Worm (Caenorhabditis elegans): ENCODE measurements around the gene lido-13.

The lido-13 gene

DNA sequence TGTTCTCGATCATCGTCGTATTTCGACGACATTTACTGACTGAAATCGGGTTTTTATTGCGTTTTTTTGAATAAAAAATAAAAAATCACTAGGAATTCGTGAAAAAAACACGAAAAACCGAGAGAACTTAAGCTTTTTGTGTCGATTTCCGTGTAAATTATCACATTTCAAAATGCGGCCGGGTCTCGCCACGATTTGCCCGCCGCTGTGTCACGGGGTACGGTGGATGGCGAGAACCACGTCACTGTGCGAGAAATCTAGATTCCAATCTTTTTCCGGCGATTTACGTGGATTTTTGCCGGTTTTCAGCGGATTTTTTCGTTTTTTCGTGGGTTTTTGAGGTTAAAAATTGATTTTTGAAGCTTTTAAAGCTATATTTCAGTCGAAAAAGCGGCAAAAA is 22.8 kb upstream of the lido-13 start, which contains the start of gene Y25C1A.8 (continued):
- TF ChIP-seq nhr-237 (tag; optimal IDR thresholded peaks at IDR 0.05) = no peak
- peak; percentile 62 for TF ChIP-seq fkh-10 (GFP tag; optimal IDR thresholded peaks at IDR 0.05)
- TF ChIP-seq nhr-12 (tag; optimal IDR thresholded peaks at IDR 0.05) = no peak
- no peak for TF ChIP-seq zag-1 (tag; optimal IDR thresholded peaks at IDR 0.05)

DNA sequence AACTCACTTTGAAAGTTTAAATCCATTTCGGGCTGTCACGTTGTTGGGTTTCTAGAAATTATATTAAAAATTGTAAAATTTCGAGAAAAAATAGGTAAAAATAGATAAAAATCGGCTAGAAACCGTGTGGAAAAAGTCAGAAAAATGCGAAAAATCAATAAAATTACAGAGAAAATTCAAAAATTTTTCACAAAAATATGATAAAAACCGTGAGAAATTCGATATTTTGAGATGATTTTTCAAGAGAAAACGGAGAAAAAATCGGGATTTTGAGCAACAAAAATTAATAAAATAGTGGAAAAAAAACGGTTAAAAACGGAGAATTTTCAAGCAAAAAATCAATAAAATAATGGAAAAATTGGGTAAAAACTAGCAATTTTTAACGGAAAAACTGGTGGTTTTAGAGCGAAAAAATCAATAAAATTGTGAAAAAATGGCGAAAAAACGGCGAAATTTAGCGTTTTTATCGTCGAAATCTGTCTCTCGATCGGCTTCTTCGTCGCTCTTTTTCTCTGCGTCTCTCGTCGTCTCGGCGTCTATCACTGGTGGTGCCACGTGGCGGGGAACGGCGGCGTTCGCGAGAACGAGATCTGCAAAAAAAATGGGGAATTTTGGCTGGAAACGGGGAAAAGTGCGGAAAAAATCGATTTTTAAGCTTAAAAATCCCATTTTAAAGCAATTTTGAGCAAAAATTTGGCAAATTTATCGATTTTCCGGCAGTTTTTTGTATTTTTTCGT is 17.1 kb upstream of the lido-13 start, which contains the start of gene Y25C1A.7:
TSS of gene Y25C1A.7 (minus strand) at position 51 of the 738 bp plus-strand sequence.
- TF ChIP-seq ceh-28 (tag; optimal IDR thresholded peaks at IDR 0.05) (peak; percentile 34), pha-4 (tag; optimal IDR thresholded peaks at IDR 0.05) (no peak)

DNA sequence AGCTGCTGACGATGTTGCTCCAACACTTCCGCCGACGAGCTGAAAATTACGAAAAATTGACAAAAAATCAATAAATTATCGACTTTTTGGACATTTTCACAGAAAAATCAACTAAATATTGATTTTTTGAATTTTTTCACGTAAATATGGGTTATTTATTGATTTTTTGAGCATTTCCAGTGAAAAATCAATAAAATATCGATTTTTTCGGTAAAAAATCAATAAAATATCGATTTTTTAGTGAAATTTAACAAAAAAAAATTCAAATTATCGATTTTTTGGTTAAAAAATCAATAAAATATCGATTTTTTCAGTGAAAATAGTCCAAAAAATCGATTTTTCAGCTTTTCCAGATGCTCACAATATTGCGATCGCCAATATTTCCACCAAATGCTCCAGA is 16.1 kb upstream of the lido-13 start:
- TF ChIP-seq ceh-28 (tag; optimal IDR thresholded peaks at IDR 0.05) (peak; percentile 97), mml-1 (tag; optimal IDR thresholded peaks at IDR 0.05) (no peak)

DNA sequence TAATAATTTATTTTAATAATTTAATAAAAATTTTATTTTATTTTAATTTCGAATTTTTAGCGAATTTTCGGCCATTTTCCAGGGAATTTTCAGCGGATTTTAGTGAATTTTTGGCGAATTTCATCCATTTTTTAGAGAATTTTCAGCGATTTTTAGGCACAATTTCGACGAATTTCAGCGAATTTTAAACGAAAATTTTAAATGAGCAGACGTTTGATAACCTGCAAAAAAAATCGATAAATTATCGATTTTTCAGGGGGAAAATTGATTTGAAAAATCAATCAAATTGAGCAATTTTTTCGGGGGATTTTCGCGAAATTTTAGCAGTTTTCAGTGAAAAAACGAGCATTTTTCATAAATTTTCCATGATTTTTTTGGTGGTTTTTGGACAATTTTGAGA is 14.5 kb upstream of the lido-13 start:
- TF ChIP-seq daf-12 (tag; optimal IDR thresholded peaks at IDR 0.05) = no peak
- peak; percentile 74 for TF ChIP-seq ceh-28 (tag; optimal IDR thresholded peaks at IDR 0.05)
- no peak for TF ChIP-seq nhr-43 (tag; optimal IDR thresholded peaks at IDR 0.05; ENCODE audit: poor library complexity, severe bottlenecking)
- TF ChIP-seq lin-15B (tag; optimal IDR thresholded peaks at IDR 0.05) = no peak

DNA sequence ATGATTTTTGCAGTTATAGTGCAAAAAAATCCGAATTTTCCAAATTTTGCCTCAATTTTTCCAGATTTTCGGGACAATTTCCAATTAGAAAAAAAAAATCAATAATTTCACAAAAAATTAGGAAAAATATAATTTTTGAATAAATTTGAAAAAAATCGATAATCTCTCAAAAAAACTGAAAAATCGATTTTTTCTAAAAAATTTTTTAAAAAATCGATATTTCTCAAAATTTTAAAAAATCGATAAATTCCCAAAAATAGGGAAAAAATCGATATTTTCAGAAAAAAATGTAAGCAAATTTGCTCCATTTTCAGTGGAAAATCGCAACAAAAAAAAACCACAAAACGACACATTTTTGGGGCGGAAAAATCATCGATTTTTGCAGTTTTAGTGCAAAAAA is 13.8 kb upstream of the lido-13 start:
- TF ChIP-seq hmg-11 (tag; optimal IDR thresholded peaks at IDR 0.05) = no peak

DNA sequence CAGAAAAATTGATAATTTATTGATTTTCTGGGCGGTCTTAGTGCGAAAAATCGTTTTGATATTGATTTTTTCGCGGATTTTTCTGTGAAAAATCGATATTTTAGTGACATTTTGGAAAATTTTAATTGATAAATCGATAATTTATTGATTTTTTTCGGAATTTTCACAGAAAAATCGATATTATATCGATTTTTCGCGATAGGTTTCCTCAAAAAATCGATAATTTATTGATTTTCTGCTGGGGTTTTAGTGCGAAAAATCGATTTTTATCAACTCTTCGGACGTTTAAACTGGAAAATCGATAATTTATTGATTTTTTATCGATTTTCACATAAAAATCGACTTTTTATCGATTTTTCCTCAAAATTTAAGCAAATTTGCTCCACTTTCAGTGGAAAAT is 13.3 kb upstream of the lido-13 start:
- peak; percentile 95 for TF ChIP-seq ceh-28 (tag; optimal IDR thresholded peaks at IDR 0.05)
- no peak for TF ChIP-seq fos-1 (tag; optimal IDR thresholded peaks at IDR 0.05)
- TF ChIP-seq jun-1 (tag; optimal IDR thresholded peaks at IDR 0.05) = no peak

DNA sequence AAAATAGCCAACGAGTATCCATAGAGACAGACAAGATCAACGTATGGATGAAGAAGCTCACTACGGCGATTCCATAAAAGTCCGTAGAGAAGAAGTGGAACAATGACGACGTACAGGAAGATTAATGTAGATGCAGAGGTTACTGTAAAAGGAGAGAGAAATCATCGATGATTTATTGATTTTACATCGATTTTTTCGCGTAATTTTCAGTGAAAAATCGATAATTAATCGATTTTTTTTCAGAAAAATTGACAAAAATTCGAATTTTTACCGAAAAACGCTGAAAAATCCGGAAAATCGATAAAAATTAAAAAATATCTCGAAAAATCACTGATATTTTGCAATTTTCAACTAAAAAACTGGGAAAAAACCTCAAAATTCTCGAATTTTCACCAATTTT is 12.3 kb upstream of the lido-13 start:
- TF ChIP-seq ceh-28 (tag; optimal IDR thresholded peaks at IDR 0.05) (peak; percentile 78), elt-3 (tag; optimal IDR thresholded peaks at IDR 0.05) (no peak)

DNA sequence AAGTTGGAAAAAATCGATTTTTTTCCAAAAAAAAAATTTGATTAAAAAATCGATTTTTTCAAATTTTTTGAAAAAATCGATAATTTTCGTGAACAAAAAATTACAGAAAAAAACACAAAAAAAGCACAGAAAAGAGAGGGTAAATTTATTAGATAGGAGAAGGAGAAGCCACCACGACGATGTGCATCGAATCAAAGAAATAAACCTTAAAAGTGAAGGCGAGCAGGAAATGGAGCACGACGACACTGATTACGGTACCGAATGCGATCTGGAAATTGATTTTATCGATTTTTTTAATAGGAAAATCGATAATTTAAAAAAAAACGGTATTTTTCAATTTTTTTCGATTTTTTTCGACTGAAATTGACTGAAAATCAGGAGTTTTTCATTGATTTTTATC is 11.0 kb upstream of the lido-13 start:
- TF ChIP-seq ceh-28 (tag; optimal IDR thresholded peaks at IDR 0.05) (no peak), jun-1 (tag; optimal IDR thresholded peaks at IDR 0.05) (no peak), skn-1 (tag; optimal IDR thresholded peaks at IDR 0.05) (no peak), eor-1 (tag; optimal IDR thresholded peaks at IDR 0.05) (no peak), nfya-1 (tag; optimal IDR thresholded peaks at IDR 0.05; ENCODE audit: insufficient read depth) (no peak), fos-1 (tag; optimal IDR thresholded peaks at IDR 0.05) (no peak), fkh-10 (GFP tag; optimal IDR thresholded peaks at IDR 0.05) (no peak), aly-2 (tag; optimal IDR thresholded peaks at IDR 0.05) (no peak), pha-4 (tag; optimal IDR thresholded peaks at IDR 0.05) (no peak)

DNA sequence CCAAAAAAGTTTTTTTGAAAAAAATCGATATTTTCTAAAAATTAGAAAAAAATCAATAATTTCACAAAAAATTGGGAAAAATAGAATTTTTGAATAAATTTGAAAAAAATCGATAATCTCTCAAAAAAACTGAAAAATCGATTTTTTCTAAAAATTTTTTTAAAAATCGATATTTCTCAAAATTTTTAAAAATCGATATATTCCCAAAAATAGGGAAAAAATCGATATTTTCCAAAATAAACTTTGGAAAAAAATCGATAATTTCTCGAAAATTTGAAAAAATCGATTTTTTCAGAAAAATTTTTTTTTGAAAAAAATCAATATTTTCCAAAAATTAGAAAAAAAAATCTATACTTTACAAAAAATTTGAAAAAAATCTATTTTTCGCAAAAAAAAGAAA is 10.5 kb upstream of the lido-13 start:
- TF ChIP-seq ZK546.5 (tag; optimal IDR thresholded peaks at IDR 0.05) = no peak
- TF ChIP-seq pha-4 (tag; optimal IDR thresholded peaks at IDR 0.05) = no peak
- no peak for TF ChIP-seq mml-1 (tag; optimal IDR thresholded peaks at IDR 0.05)
- TF ChIP-seq ceh-28 (tag; optimal IDR thresholded peaks at IDR 0.05) = peak; percentile 97
- no peak for TF ChIP-seq R02D3.7 (tag; optimal IDR thresholded peaks at IDR 0.05)

DNA sequence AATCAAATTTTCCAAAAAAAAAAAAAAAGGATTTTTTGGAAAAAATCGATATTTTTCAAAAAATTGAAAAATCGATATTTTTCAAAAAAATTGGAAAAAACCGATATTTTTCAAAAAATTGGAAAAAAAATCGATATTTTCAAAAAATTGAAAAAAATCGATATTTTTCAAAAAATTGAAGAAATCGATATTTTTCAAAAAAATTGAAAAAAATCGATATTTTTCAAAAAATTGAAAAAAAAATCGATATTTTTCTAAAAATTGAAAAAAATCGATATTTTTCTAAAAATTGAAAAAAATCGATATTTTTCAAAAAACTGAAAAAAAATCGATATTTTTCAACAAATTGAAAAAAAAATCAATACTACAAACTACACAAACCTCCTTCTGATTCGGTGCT is 9.9 kb upstream of the lido-13 start:
- no peak for TF ChIP-seq unc-62 (GFP tag; optimal IDR thresholded peaks at IDR 0.05)
- TF ChIP-seq ceh-16 (tag; optimal IDR thresholded peaks at IDR 0.05) = no peak
- peak; percentile 96 for TF ChIP-seq ceh-28 (tag; optimal IDR thresholded peaks at IDR 0.05)
- no peak for TF ChIP-seq pha-4 (tag; optimal IDR thresholded peaks at IDR 0.05)

All from whole organism, L3 larva.